Fruit fly (Drosophila melanogaster): Measurements from ENCODE around the gene Sh3beta.

The Sh3beta gene

DNA sequence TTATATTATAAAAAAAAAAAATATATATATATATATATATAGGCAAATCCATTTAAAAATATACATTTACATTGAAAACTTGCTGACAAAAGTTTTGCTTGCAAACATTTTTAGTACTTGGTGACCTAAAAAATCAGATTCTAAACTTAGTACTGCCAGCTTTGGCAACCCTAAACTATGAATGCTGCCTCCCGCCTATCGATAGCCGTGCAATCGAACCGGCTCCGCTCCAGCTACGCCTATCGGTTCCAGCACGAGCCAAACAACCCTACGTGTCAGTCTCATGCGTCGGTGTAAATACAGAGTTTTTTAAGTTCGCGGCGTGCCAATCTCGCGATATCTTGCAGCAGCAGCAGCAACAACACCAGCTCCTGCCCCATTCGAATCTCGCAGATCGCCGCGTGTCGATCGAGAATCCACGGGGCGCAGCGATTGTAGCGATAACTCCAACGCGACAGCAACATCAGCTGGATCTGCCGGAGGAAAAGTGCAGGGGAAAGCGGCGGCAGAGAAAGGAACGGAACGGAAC is 8.7 kb downstream of the Sh3beta start, which contains the start of gene Sec63 (continued):
- TF ChIP-seq CG14860 (GFP tag; IDR thresholded peaks at IDR 0.05; ENCODE audit: partially characterized antibody): peak; percentile 80
- no peak for TF ChIP-seq Deaf1 (tag; optimal IDR thresholded peaks at IDR 0.05)
- no peak for TF ChIP-seq CG6175 (GFP tag; IDR thresholded peaks at IDR 0.05)

DNA sequence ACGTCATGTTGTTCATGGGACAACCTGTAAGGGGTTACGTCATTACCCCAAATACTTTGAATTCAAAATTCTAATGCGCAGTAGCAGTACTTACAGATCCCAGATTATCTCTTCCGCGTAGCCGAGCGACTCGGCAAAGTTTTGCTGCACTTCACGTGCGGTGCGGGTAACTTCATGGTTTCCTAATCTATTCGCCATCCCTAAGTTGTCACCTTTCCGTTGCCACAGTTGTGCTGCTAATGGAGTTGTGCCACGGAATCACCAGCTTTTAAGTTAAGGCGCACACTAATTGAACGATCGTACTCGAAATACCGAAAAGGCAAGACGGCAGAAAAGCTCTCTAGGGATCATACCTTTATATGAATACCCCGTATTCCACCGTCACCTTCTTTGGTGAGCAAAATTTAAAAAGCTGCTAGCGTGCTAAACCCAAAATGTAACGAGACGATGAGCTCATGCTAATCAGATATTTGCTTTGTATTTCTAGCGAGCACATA is 9.2 kb downstream of the Sh3beta start, which contains the start of gene pst:
Gene pst (minus strand): TSS at position 437 of the 497 bp plus-strand sequence.
- TF ChIP-seq Rfx (GFP tag; IDR thresholded peaks at IDR 0.05): peak; percentile 27; the same call in 1 of the 2 replicates
- no peak; the same call in 1 of the 2 replicates for TF ChIP-seq CG5953 (GFP tag; IDR thresholded peaks at IDR 0.05)
- no peak for TF ChIP-seq CG1024 (GFP tag; IDR thresholded peaks at IDR 0.05)
- TF ChIP-seq amos (GFP tag; IDR thresholded peaks at IDR 0.05; ENCODE audit: partially characterized antibody): peak; percentile 40; the same call in 1 of the 2 replicates
- no peak for TF ChIP-seq CG2875 (GFP tag; optimal IDR thresholded peaks at IDR 0.05)
- no peak for TF ChIP-seq CG16863 (GFP tag; optimal IDR thresholded peaks at IDR 0.05)
- no peak for TF ChIP-seq CG18262 (tag; optimal IDR thresholded peaks at IDR 0.05)
- no peak for TF ChIP-seq az2 (GFP tag; optimal IDR thresholded peaks at IDR 0.05)
- TF ChIP-seq CG10654 (GFP tag; optimal IDR thresholded peaks at IDR 0.05): no peak
- TF ChIP-seq CG7745 (tag; optimal IDR thresholded peaks at IDR 0.05): no peak
- no peak for TF ChIP-seq Blimp-1 (GFP tag; optimal IDR thresholded peaks at IDR 0.05)
- TF ChIP-seq tx (GFP tag; optimal IDR thresholded peaks at IDR 0.05): no peak
- no peak for TF ChIP-seq kay (GFP tag; optimal IDR thresholded peaks at IDR 0.05)
- TF ChIP-seq phol (tag; optimal IDR thresholded peaks at IDR 0.05): no peak
- TF ChIP-seq Mrtf (GFP tag; IDR thresholded peaks at IDR 0.05): no peak
- TF ChIP-seq CG11085 (GFP tag; IDR thresholded peaks at IDR 0.05): no peak
- TF ChIP-seq fd3F (GFP tag; optimal IDR thresholded peaks at IDR 0.05): no peak
- no peak for TF ChIP-seq sna (GFP tag; IDR thresholded peaks at IDR 0.05; ENCODE audit: partially characterized antibody)
- TF ChIP-seq Ada2b (GFP tag; IDR thresholded peaks at IDR 0.05): peak; percentile 4; the same call in 1 of the 2 replicates
- TF ChIP-seq gsb-n (tag; optimal IDR thresholded peaks at IDR 0.05): no peak
- no peak for TF ChIP-seq Lhr (GFP tag; optimal IDR thresholded peaks at IDR 0.05)
- no peak for TF ChIP-seq eve (GFP tag; optimal IDR thresholded peaks at IDR 0.05)
- no peak for TF ChIP-seq dimm (GFP tag; IDR thresholded peaks at IDR 0.05)
- no peak for TF ChIP-seq TFAM (GFP tag; optimal IDR thresholded peaks at IDR 0.05)
- TF ChIP-seq CG12299 (tag; optimal IDR thresholded peaks at IDR 0.05): no peak
- peak; percentile 44 for TF ChIP-seq Dp (GFP tag; optimal IDR thresholded peaks at IDR 0.05)
- TF ChIP-seq chif (GFP tag; optimal IDR thresholded peaks at IDR 0.05): no peak
- peak; percentile 29 for TF ChIP-seq CG4282 (GFP tag; optimal IDR thresholded peaks at IDR 0.05)
- no peak for TF ChIP-seq dmrt11E (tag; optimal IDR thresholded peaks at IDR 0.05)
- peak; percentile 96 for TF ChIP-seq CG12155 (GFP tag; optimal IDR thresholded peaks at IDR 0.05)
- no peak for TF ChIP-seq CG1792 (GFP tag; optimal IDR thresholded peaks at IDR 0.05)
- peak; percentile 39; the same call in 1 of the 2 replicates for TF ChIP-seq E2f1 (GFP tag; IDR thresholded peaks at IDR 0.05)
- no peak for TF ChIP-seq gem (tag; optimal IDR thresholded peaks at IDR 0.05)
- peak; percentile 52; the same call in 1 of the 2 replicates for TF ChIP-seq CG16779 (GFP tag; IDR thresholded peaks at IDR 0.05)
- TF ChIP-seq slou (GFP tag; optimal IDR thresholded peaks at IDR 0.05): no peak
- no peak for TF ChIP-seq CG8089 (GFP tag; optimal IDR thresholded peaks at IDR 0.05)
- TF ChIP-seq wek (GFP tag; optimal IDR thresholded peaks at IDR 0.05): peak; percentile 96
- no peak for TF ChIP-seq CG10565 (GFP tag; optimal IDR thresholded peaks at IDR 0.05)
- TF ChIP-seq CG43689 (GFP tag; IDR thresholded peaks at IDR 0.05): no peak
- no peak for TF ChIP-seq CG32772 (GFP tag; IDR thresholded peaks at IDR 0.05)
- TF ChIP-seq BtbVII (GFP tag; optimal IDR thresholded peaks at IDR 0.05): no peak
- no peak for TF ChIP-seq ab (GFP tag; optimal IDR thresholded peaks at IDR 0.05)
- TF ChIP-seq CG14441 (GFP tag; IDR thresholded peaks at IDR 0.05): no peak
- TF ChIP-seq CG15601 (tag; optimal IDR thresholded peaks at IDR 0.05): no peak
- TF ChIP-seq exex (tag; optimal IDR thresholded peaks at IDR 0.05): peak; percentile 64
- peak; percentile 44; the same call in 1 of the 2 replicates for TF ChIP-seq NFAT (GFP tag; IDR thresholded peaks at IDR 0.05)
